Fruit fly (Drosophila melanogaster) whole organism, embryonic: ENCODE results near the gene LysS.

Experiments used
- Abd-B ChIP-seq: fragments of 200-800 bp; sonication (Bioruptor generic); optimal IDR thresholded peaks from 2 replicates; lab custom pipeline; 2018; ENCODE audit warnings: missing biosample characterization, mild to moderate bottlenecking, missing genetic modification characterization, moderate library complexity
- Ada2b ChIP-seq: fragments of 200-800 bp; sonication (Bioruptor generic); IDR thresholded peaks from 2 replicates; pipeline ENCODE4 v1.3.6; 2022; ENCODE audit warnings: missing biosample characterization, missing genetic modification characterization
- Bteb2 ChIP-seq: fragments of 200-800 bp; sonication (Bioruptor generic); optimal IDR thresholded peaks from 2 replicates; lab custom pipeline; 2016; ENCODE audit warnings: missing biosample characterization, missing genetic modification characterization
- C15 ChIP-seq: fragments of 200-800 bp; sonication (Bioruptor generic); IDR thresholded peaks from 3 replicates; pipeline ENCODE4 v1.3.6; 2022; ENCODE audit warnings: missing biosample characterization, missing genetic modification characterization
- CG10462 ChIP-seq: fragments of 200-800 bp; sonication (Bioruptor generic); optimal IDR thresholded peaks from 2 replicates; lab custom pipeline; 2016; ENCODE audit warnings: missing biosample characterization, missing genetic modification characterization
- CG17802 ChIP-seq: fragments of 200-800 bp; sonication (Bioruptor generic); optimal IDR thresholded peaks from 2 replicates; lab custom pipeline; 2018; ENCODE audit warnings: missing biosample characterization, mild to moderate bottlenecking, missing genetic modification characterization, moderate library complexity
- CG18476 ChIP-seq: fragments of 200-800 bp; sonication (Bioruptor generic); optimal IDR thresholded peaks from 2 replicates; lab custom pipeline; 2016; ENCODE audit warnings: missing biosample characterization, mild to moderate bottlenecking, missing genetic modification characterization
- CG34422 ChIP-seq: fragments of 200-800 bp; sonication (Bioruptor generic); IDR thresholded peaks from 3 replicates; pipeline ENCODE4 v1.3.6; 2022; ENCODE audit warnings: missing biosample characterization, missing genetic modification characterization
- CG43689 ChIP-seq: fragments of 200-800 bp; sonication (Bioruptor generic); IDR thresholded peaks from 2 replicates; pipeline ENCODE4 v1.3.6; 2022; ENCODE audit warnings: missing biosample characterization, missing genetic modification characterization
- CG5180 ChIP-seq: fragments of 200-800 bp; sonication (Bioruptor generic); optimal IDR thresholded peaks from 3 replicates; lab custom pipeline; 2017; ENCODE audit warnings: missing biosample characterization, missing genetic modification characterization, mild to moderate bottlenecking, moderate library complexity, missing genetic modification reagents
- CG6791 ChIP-seq: fragments of 200-800 bp; sonication (Bioruptor generic); IDR thresholded peaks from 3 replicates; pipeline ENCODE4 v1.3.6; 2022; ENCODE audit warnings: missing biosample characterization, missing genetic modification characterization; ENCODE audit not compliant: partially characterized antibody
- CG7745 ChIP-seq: fragments of 200-800 bp; sonication (Bioruptor generic); optimal IDR thresholded peaks from 2 replicates; lab custom pipeline; 2018; ENCODE audit warnings: missing biosample characterization, mild to moderate bottlenecking, missing genetic modification characterization, moderate library complexity
- D19B ChIP-seq: fragments of 200-800 bp; sonication (Bioruptor generic); optimal IDR thresholded peaks from 2 replicates; lab custom pipeline; 2017; ENCODE audit warnings: missing biosample characterization, mild to moderate bottlenecking, missing genetic modification characterization
- Dp ChIP-seq: fragments of 200-800 bp; sonication (Bioruptor generic); optimal IDR thresholded peaks from 2 replicates; lab custom pipeline; 2018; ENCODE audit warnings: missing biosample characterization, mild to moderate bottlenecking, missing genetic modification characterization, moderate library complexity
- Elba2 ChIP-seq: fragments of 200-800 bp; sonication (Bioruptor generic); optimal IDR thresholded peaks from 3 replicates; lab custom pipeline; 2016; ENCODE audit warnings: missing biosample characterization, missing genetic modification characterization
- Ets97D ChIP-seq: fragments of 200-800 bp; sonication (Bioruptor generic); optimal IDR thresholded peaks from 3 replicates; lab custom pipeline; 2016; ENCODE audit warnings: missing biosample characterization, missing genetic modification characterization
- Fer1 ChIP-seq: fragments of 200-800 bp; sonication (Bioruptor generic); optimal IDR thresholded peaks from 2 replicates; lab custom pipeline; 2017; ENCODE audit warnings: missing biosample characterization, mild to moderate bottlenecking, missing genetic modification characterization
- Fer3 ChIP-seq: fragments of 200-800 bp; sonication (Bioruptor generic); optimal IDR thresholded peaks from 2 replicates; lab custom pipeline; 2018; ENCODE audit warnings: missing biosample characterization, mild to moderate bottlenecking, missing genetic modification characterization, moderate library complexity
- Gug ChIP-seq: fragments of 200-800 bp; sonication (Bioruptor generic); IDR thresholded peaks from 4 replicates; pipeline ENCODE4 v1.3.6; 2022; ENCODE audit warnings: missing biosample characterization, missing genetic modification characterization
- Hand ChIP-seq: fragments of 200-800 bp; sonication (Bioruptor generic); optimal IDR thresholded peaks from 2 replicates; lab custom pipeline; 2017; ENCODE audit warnings: mild to moderate bottlenecking, missing biosample characterization, missing genetic modification reagents, missing genetic modification characterization
- Hr51 ChIP-seq, 2 experiments: fragments of 200-800 bp; sonication (Bioruptor generic); optimal IDR thresholded peaks; 2 replicates in 1 of 2; 3 replicates in 1 of 2; lab custom pipeline; 2016 to 2018; ENCODE audit warnings: missing biosample characterization in 2 of 2, missing genetic modification characterization in 2 of 2, mild to moderate bottlenecking in 1 of 2, moderate library complexity in 1 of 2
- Kr ChIP-seq: fragments of 200-800 bp; sonication (Bioruptor generic); optimal IDR thresholded peaks from 2 replicates; lab custom pipeline; 2017; ENCODE audit warnings: missing biosample characterization, mild to moderate bottlenecking, missing genetic modification characterization
- MESR4 ChIP-seq: fragments of 200-800 bp; sonication (Bioruptor generic); optimal IDR thresholded peaks from 2 replicates; lab custom pipeline; 2018; ENCODE audit warnings: missing biosample characterization, mild to moderate bottlenecking, missing genetic modification characterization, moderate library complexity
- MTF-1 ChIP-seq: fragments of 200-800 bp; sonication (Bioruptor generic); optimal IDR thresholded peaks from 2 replicates; lab custom pipeline; 2018; ENCODE audit warnings: missing biosample characterization, mild to moderate bottlenecking, missing genetic modification characterization, borderline replicate concordance
- Med ChIP-seq: fragments of 200-800 bp; sonication (Bioruptor generic); peaks from one replicate; lab custom pipeline; 2016; ENCODE audit warnings: missing biosample characterization, missing genetic modification characterization, mild to moderate bottlenecking, inconsistent platforms, moderate library complexity
- Pdp1 ChIP-seq, 2 experiments: fragments of 200-800 bp; sonication (Bioruptor generic); optimal IDR thresholded peaks; 3 replicates each; lab custom pipeline; 2016; ENCODE audit warnings: missing biosample characterization in 2 of 2, missing genetic modification characterization in 2 of 2, mild to moderate bottlenecking in 1 of 2, moderate library complexity in 1 of 2
- Sin3A ChIP-seq: fragments of >200 bp; optimal IDR thresholded peaks from 2 replicates; lab custom pipeline; 2018
- Sry-δ ChIP-seq: fragments of 200-800 bp; sonication (Bioruptor generic); optimal IDR thresholded peaks from 2 replicates; lab custom pipeline; 2016; ENCODE audit warnings: missing biosample characterization, missing genetic modification characterization
- Vsx1 ChIP-seq: fragments of 200-800 bp; sonication (Bioruptor generic); optimal IDR thresholded peaks from 2 replicates; lab custom pipeline; 2017; ENCODE audit warnings: missing biosample characterization, mild to moderate bottlenecking, missing genetic modification characterization, missing genetic modification reagents
- ara ChIP-seq: fragments of 200-800 bp; sonication (Bioruptor generic); IDR thresholded peaks from 2 replicates; pipeline ENCODE4 v1.3.6; 2022; ENCODE audit warnings: missing biosample characterization, missing genetic modification characterization
- bsh ChIP-seq, 2 experiments: fragments of 200-800 bp; sonication (Bioruptor generic); optimal IDR thresholded peaks; 2 replicates each; lab custom pipeline; 2017 to 2018; ENCODE audit warnings: mild to moderate bottlenecking in 2 of 2, missing biosample characterization in 2 of 2, missing genetic modification characterization in 2 of 2, moderate library complexity in 1 of 2
- cato ChIP-seq: fragments of 200-800 bp; sonication (Bioruptor generic); optimal IDR thresholded peaks from 2 replicates; lab custom pipeline; 2016; ENCODE audit warnings: missing biosample characterization, missing genetic modification characterization, borderline replicate concordance
- chinmo ChIP-seq: fragments of 200-800 bp; sonication (Bioruptor generic); IDR thresholded peaks from 4 replicates; pipeline ENCODE4 v1.3.6; 2022; ENCODE audit warnings: missing biosample characterization, missing genetic modification characterization; ENCODE audit not compliant: partially characterized antibody
- emc ChIP-seq: fragments of 200-800 bp; sonication (Bioruptor generic); optimal IDR thresholded peaks from 2 replicates; lab custom pipeline; 2016; ENCODE audit warnings: missing biosample characterization, missing genetic modification characterization
- ewg ChIP-seq: fragments of 200-800 bp; sonication (Bioruptor generic); optimal IDR thresholded peaks from 3 replicates; lab custom pipeline; 2017; ENCODE audit warnings: mild to moderate bottlenecking, missing biosample characterization, missing genetic modification reagents, missing genetic modification characterization
- hb ChIP-seq: fragments of 200-800 bp; sonication (Bioruptor generic); IDR thresholded peaks from 3 replicates; pipeline ENCODE4 v1.3.6; 2022; ENCODE audit warnings: missing biosample characterization, missing genetic modification characterization; ENCODE audit not compliant: partially characterized antibody
- hth ChIP-seq: fragments of >200 bp; optimal IDR thresholded peaks from 2 replicates; lab custom pipeline; 2017; ENCODE audit warnings: inconsistent platforms
- inv ChIP-seq: fragments of 200-800 bp; sonication (Bioruptor generic); IDR thresholded peaks from 2 replicates; pipeline ENCODE4 v1.3.6; 2022; ENCODE audit warnings: missing biosample characterization, missing genetic modification characterization; ENCODE audit not compliant: partially characterized antibody
- lmd ChIP-seq: fragments of 200-800 bp; sonication (Bioruptor generic); IDR thresholded peaks from 2 replicates; pipeline ENCODE4 v1.3.6; 2022; ENCODE audit warnings: missing biosample characterization, missing genetic modification characterization
- odd ChIP-seq: fragments of 200-800 bp; sonication (Bioruptor generic); optimal IDR thresholded peaks from 2 replicates; lab custom pipeline; 2017; ENCODE audit warnings: missing biosample characterization, mild to moderate bottlenecking, missing genetic modification characterization
- onecut ChIP-seq: fragments of 200-800 bp; sonication (Bioruptor generic); IDR thresholded peaks from 2 replicates; pipeline ENCODE4 v1.3.6; 2022; ENCODE audit warnings: missing biosample characterization, missing genetic modification characterization
- pho ChIP-seq: fragments of 200-800 bp; sonication (Bioruptor generic); optimal IDR thresholded peaks from 2 replicates; lab custom pipeline; 2016; ENCODE audit warnings: missing biosample characterization, missing genetic modification characterization
- repo ChIP-seq: fragments of 200-800 bp; sonication (Bioruptor generic); optimal IDR thresholded peaks from 2 replicates; lab custom pipeline; 2016; ENCODE audit warnings: missing biosample characterization, missing genetic modification characterization
- sim ChIP-seq: fragments of 200-800 bp; sonication (Bioruptor generic); IDR thresholded peaks from 2 replicates; pipeline ENCODE4 v1.3.6; 2022; ENCODE audit warnings: missing biosample characterization, missing genetic modification characterization
- sisA ChIP-seq: fragments of 200-800 bp; sonication (Bioruptor generic); IDR thresholded peaks from 2 replicates; pipeline ENCODE4 v1.3.6; 2022; ENCODE audit warnings: missing biosample characterization, missing genetic modification characterization
- slbo ChIP-seq: fragments of 200-800 bp; sonication (Bioruptor generic); IDR thresholded peaks from 2 replicates; pipeline ENCODE4 v1.3.6; 2022; ENCODE audit warnings: missing biosample characterization, missing genetic modification characterization
- ssp ChIP-seq: fragments of 200-800 bp; sonication (Bioruptor generic); IDR thresholded peaks from 2 replicates; pipeline ENCODE4 v1.3.6; 2022; ENCODE audit warnings: missing biosample characterization, missing genetic modification characterization
- tin ChIP-seq: fragments of 200-800 bp; sonication (Bioruptor generic); optimal IDR thresholded peaks from 3 replicates; lab custom pipeline; 2016; ENCODE audit warnings: missing biosample characterization, missing genetic modification characterization
- tup ChIP-seq: fragments of 200-800 bp; sonication (Bioruptor generic); optimal IDR thresholded peaks from 2 replicates; lab custom pipeline; 2016; ENCODE audit warnings: missing biosample characterization, mild to moderate bottlenecking, missing genetic modification characterization, moderate library complexity
- vnd ChIP-seq: fragments of 200-800 bp; sonication (Bioruptor generic); IDR thresholded peaks from 3 replicates; pipeline ENCODE4 v1.3.6; 2022; ENCODE audit warnings: missing biosample characterization, missing genetic modification characterization; ENCODE audit not compliant: partially characterized antibody

LysS gene

DNA sequence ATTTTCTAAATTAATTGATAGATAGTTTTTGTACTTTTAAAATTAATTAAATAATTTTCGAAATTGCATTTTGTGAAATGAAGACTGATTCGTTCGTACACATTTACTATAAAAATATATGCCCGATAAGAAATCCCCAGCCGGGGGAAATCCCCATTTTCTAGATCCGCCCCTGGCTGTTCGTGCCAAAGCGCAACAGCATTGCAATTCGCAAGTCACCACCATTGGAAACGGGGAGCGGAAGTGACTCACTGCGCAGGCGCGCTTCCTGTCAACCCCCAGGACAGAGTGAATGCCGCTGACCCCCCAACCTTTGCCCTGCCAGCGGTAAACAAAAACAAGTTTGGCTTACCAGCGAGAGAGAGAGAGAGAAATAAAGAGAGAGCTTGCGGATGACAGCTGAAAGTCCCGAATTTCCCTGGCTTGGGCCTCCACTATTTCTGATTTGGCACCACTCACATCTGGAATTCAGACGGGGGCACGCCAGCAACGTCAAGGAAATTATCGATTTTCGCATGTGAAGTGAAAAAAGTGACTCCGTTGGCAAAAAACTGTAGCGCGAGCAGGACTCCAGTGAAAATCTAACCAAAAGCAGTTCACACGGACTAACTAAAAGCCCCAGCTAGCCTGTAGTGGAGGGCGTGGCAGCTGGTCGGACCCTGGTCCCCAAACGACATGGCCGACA is 31.5 kb upstream of the LysS start, which contains the start of gene Aplip1 (continued):
- TF ChIP-seq Bteb2 (GFP tag; lab: Kevin White, UChicago) (no peak), hth (lab: Kevin White, UChicago) (no peak), Hr51 (GFP tag; optimal IDR thresholded peaks at IDR 0.05; lab: Kevin White, UChicago) (no peak), CG7745 (tag; lab: Kevin White, UChicago) (no peak), Dp (GFP tag; lab: Kevin White, UChicago) (no peak), Ets97D (peak; percentile 39), lmd (no peak), CG5180 (GFP tag; lab: Kevin White, UChicago) (no peak), Fer3 (tag; lab: Kevin White, UChicago) (peak; percentile 22), D19B (GFP tag; lab: Kevin White, UChicago) (no peak), CG34422 (GFP tag; lab: Robert Waterston, UW) (no peak), CG17802 (tag; lab: Kevin White, UChicago) (no peak), Pdp1 (GFP tag; optimal IDR thresholded peaks at IDR 0.05; lab: Kevin White, UChicago) (peak in 1 of 2 experiments; percentile 22), Elba2 (GFP tag; lab: Kevin White, UChicago) (no peak), Kr (no peak), Fer1 (GFP tag; lab: Kevin White, UChicago) (peak; percentile 9), C15 (no peak), tup (no peak), ara (GFP tag; lab: Robert Waterston, UW) (no peak), inv (no peak), ewg (GFP tag; lab: Kevin White, UChicago) (peak; percentile 96), CG6791 (GFP tag; lab: Robert Waterston, UW) (no peak), Ada2b (GFP tag; lab: Robert Waterston, UW) (no peak), odd (GFP tag; lab: Kevin White, UChicago) (no peak), onecut (GFP tag; lab: Robert Waterston, UW) (peak; percentile 98), sisA (GFP tag; lab: Robert Waterston, UW) (0 out of 2 replicates have a peak, but pooled peaks have one; percentile 14), MESR4 (GFP tag; lab: Kevin White, UChicago) (peak; percentile 2), Sin3A (lab: Kevin White, UChicago) (no peak), pho (GFP tag; lab: Kevin White, UChicago) (no peak), ssp (no peak), CG10462 (GFP tag; lab: Kevin White, UChicago) (no peak), hb (GFP tag; lab: Robert Waterston, UW) (no peak), Sry-δ (no peak), Med (GFP tag; lab: Kevin White, UChicago) (peak; percentile 82), Gug (GFP tag; lab: Robert Waterston, UW) (no peak), sim (GFP tag; lab: Robert Waterston, UW) (no peak), vnd (GFP tag; lab: Robert Waterston, UW) (no peak), Hand (GFP tag; lab: Kevin White, UChicago) (no peak), CG43689 (GFP tag; lab: Robert Waterston, UW) (no peak), repo (no peak), chinmo (GFP tag; lab: Robert Waterston, UW) (no peak), cato (no peak), CG18476 (GFP tag; lab: Kevin White, UChicago) (no peak), Vsx1 (no peak), MTF-1 (GFP tag; lab: Kevin White, UChicago) (no peak), emc (GFP tag; lab: Kevin White, UChicago) (no peak), Abd-B (GFP tag; lab: Kevin White, UChicago) (no peak), bsh (GFP tag; optimal IDR thresholded peaks at IDR 0.05; lab: Kevin White, UChicago) (no peak), tin (no peak), slbo (GFP tag; lab: Robert Waterston, UW) (peak; percentile 8; the same call in 1 of the 2 replicates)
